Fruit fly (Drosophila melanogaster) whole organism, embryonic: ENCODE measurements around the gene sno.

Experiments used
- Asciz ChIP-seq: fragments of 200-800 bp; sonication (Bioruptor generic); optimal IDR thresholded peaks from 2 replicates; lab custom pipeline; 2017; ENCODE audit warnings: missing biosample characterization, mild to moderate bottlenecking, missing genetic modification characterization, missing genetic modification reagents
- Bdp1 ChIP-seq: fragments of 200-800 bp; sonication (Bioruptor generic); optimal IDR thresholded peaks from 3 replicates; lab custom pipeline; 2016; ENCODE audit warnings: missing biosample characterization, missing genetic modification characterization
- CG10565 ChIP-seq: fragments of 200-800 bp; sonication (Bioruptor generic); optimal IDR thresholded peaks from 3 replicates; lab custom pipeline; 2016; ENCODE audit warnings: missing biosample characterization, mild to moderate bottlenecking, missing genetic modification characterization
- CG12236 ChIP-seq: fragments of 200-800 bp; sonication (Bioruptor generic); optimal IDR thresholded peaks from 2 replicates; lab custom pipeline; 2016; ENCODE audit warnings: missing biosample characterization, missing genetic modification characterization
- CG12659 ChIP-seq: fragments of 200-800 bp; sonication (Bioruptor generic); optimal IDR thresholded peaks from 3 replicates; lab custom pipeline; 2017; ENCODE audit warnings: mild to moderate bottlenecking, missing biosample characterization, missing genetic modification reagents, missing genetic modification characterization
- CG13775 ChIP-seq: fragments of 200-800 bp; sonication (Bioruptor generic); optimal IDR thresholded peaks from 3 replicates; lab custom pipeline; 2017; ENCODE audit warnings: missing biosample characterization, mild to moderate bottlenecking, missing genetic modification characterization
- CG14710 ChIP-seq: fragments of 200-800 bp; sonication (Bioruptor generic); optimal IDR thresholded peaks from 3 replicates; lab custom pipeline; 2019; ENCODE audit warnings: missing biosample characterization, mild to moderate bottlenecking, missing genetic modification characterization, moderate library complexity
- CG17186 ChIP-seq: fragments of 200-800 bp; sonication (Bioruptor generic); optimal IDR thresholded peaks from 3 replicates; lab custom pipeline; 2017; ENCODE audit warnings: missing biosample characterization, missing genetic modification reagents, missing genetic modification characterization
- CG18262 ChIP-seq: fragments of 200-800 bp; optimal IDR thresholded peaks from 3 replicates; lab custom pipeline; 2019; ENCODE audit warnings: missing biosample characterization, mild to moderate bottlenecking, missing genetic modification characterization, moderate library complexity
- CG2116 ChIP-seq: fragments of 200-800 bp; sonication (Bioruptor generic); optimal IDR thresholded peaks from 3 replicates; lab custom pipeline; 2018; ENCODE audit warnings: missing biosample characterization, mild to moderate bottlenecking, missing genetic modification characterization
- CG2889 ChIP-seq: fragments of 200-800 bp; sonication (Bioruptor generic); IDR thresholded peaks from 3 replicates; pipeline ENCODE4 v1.3.6; 2022; ENCODE audit warnings: missing biosample characterization, missing genetic modification characterization
- CG32767 ChIP-seq: fragments of 200-800 bp; sonication (Bioruptor generic); IDR thresholded peaks from 2 replicates; pipeline ENCODE4 v1.3.6; 2022; ENCODE audit warnings: missing biosample characterization, missing genetic modification characterization
- CG34224 ChIP-seq: fragments of 200-800 bp; sonication (Bioruptor generic); IDR thresholded peaks from 3 replicates; pipeline ENCODE4 v1.3.6; 2022; ENCODE audit warnings: missing biosample characterization, missing genetic modification characterization; ENCODE audit not compliant: partially characterized antibody
- CG6654 ChIP-seq: fragments of 200-800 bp; sonication (Bioruptor generic); optimal IDR thresholded peaks from 2 replicates; lab custom pipeline; 2017; ENCODE audit warnings: missing biosample characterization, mild to moderate bottlenecking, missing genetic modification characterization
- CG7928 ChIP-seq: fragments of 200-800 bp; sonication (Bioruptor generic); optimal IDR thresholded peaks from 2 replicates; lab custom pipeline; 2017; ENCODE audit warnings: missing biosample characterization, mild to moderate bottlenecking, missing genetic modification characterization
- CG8765 ChIP-seq: fragments of 200-800 bp; sonication (Bioruptor generic); IDR thresholded peaks from 2 replicates; pipeline ENCODE4 v1.3.6; 2022; ENCODE audit warnings: missing biosample characterization, missing genetic modification characterization
- Doc2 ChIP-seq: fragments of 200-800 bp; sonication (Bioruptor generic); IDR thresholded peaks from 2 replicates; pipeline ENCODE4 v1.3.6; 2022; ENCODE audit warnings: missing biosample characterization, missing genetic modification characterization
- Doc3 ChIP-seq: fragments of 200-800 bp; sonication (Bioruptor generic); IDR thresholded peaks from 3 replicates; pipeline ENCODE4 v1.3.6; 2022; ENCODE audit warnings: missing biosample characterization, missing genetic modification characterization; ENCODE audit not compliant: partially characterized antibody
- Ets65A ChIP-seq: fragments of 200-800 bp; sonication (Bioruptor generic); peaks from one replicate; lab custom pipeline; 2016; ENCODE audit warnings: missing biosample characterization, missing genetic modification characterization
- Hr39 ChIP-seq: fragments of >200 bp; optimal IDR thresholded peaks from 2 replicates; lab custom pipeline; 2017
- Hr78 ChIP-seq, 2 experiments: fragments of 200-800 bp in 1 of 2; fragments of >200 bp in 1 of 2; sonication (Bioruptor generic) in 1 of 2; optimal IDR thresholded peaks; 2 replicates each; lab custom pipeline; 2017 to 2019; ENCODE audit warnings: missing biosample characterization in 2 of 2, missing genetic modification characterization in 2 of 2, mild to moderate bottlenecking in 1 of 2, moderate library complexity in 1 of 2
- Kr ChIP-seq: fragments of 200-800 bp; sonication (Bioruptor generic); optimal IDR thresholded peaks from 2 replicates; lab custom pipeline; 2017; ENCODE audit warnings: missing biosample characterization, mild to moderate bottlenecking, missing genetic modification characterization
- Lhr ChIP-seq: fragments of 200-800 bp; sonication (Bioruptor generic); optimal IDR thresholded peaks from 3 replicates; lab custom pipeline; 2017; ENCODE audit warnings: mild to moderate bottlenecking, missing biosample characterization, missing genetic modification reagents, missing genetic modification characterization
- Med ChIP-seq: fragments of 200-800 bp; sonication (Bioruptor generic); peaks from one replicate; lab custom pipeline; 2016; ENCODE audit warnings: missing biosample characterization, missing genetic modification characterization, mild to moderate bottlenecking, inconsistent platforms, moderate library complexity
- Meics ChIP-seq: fragments of 200-800 bp; sonication (Bioruptor generic); optimal IDR thresholded peaks from 2 replicates; lab custom pipeline; 2017; ENCODE audit warnings: missing biosample characterization, mild to moderate bottlenecking, missing genetic modification characterization
- Neu2 ChIP-seq: fragments of 200-800 bp; sonication (Bioruptor generic); optimal IDR thresholded peaks from 3 replicates; lab custom pipeline; 2016; ENCODE audit warnings: missing biosample characterization, missing genetic modification characterization, borderline replicate concordance
- Sin3A ChIP-seq: fragments of >200 bp; optimal IDR thresholded peaks from 2 replicates; lab custom pipeline; 2018
- Sox100B ChIP-seq: fragments of 200-800 bp; sonication (Bioruptor generic); optimal IDR thresholded peaks from 3 replicates; lab custom pipeline; 2018; ENCODE audit warnings: missing biosample characterization, mild to moderate bottlenecking, missing genetic modification characterization
- Stat92E ChIP-seq, 3 experiments: fragments of >200 bp in 2 of 3; fragments of 200-800 bp in 1 of 3; sonication (Bioruptor generic) in 1 of 3; optimal IDR thresholded peaks; 2 replicates each; lab custom pipeline; 2017 to 2019; ENCODE audit warnings: missing biosample characterization in 3 of 3, missing genetic modification characterization in 3 of 3, mild to moderate bottlenecking in 1 of 3, moderate library complexity in 1 of 3
- Usf ChIP-seq: fragments of 200-800 bp; sonication (Bioruptor generic); optimal IDR thresholded peaks from 2 replicates; lab custom pipeline; 2017; ENCODE audit warnings: missing genotype, missing biosample characterization, missing genetic modification characterization
- Xbp1 ChIP-seq: fragments of 200-800 bp; sonication (Bioruptor generic); optimal IDR thresholded peaks from 3 replicates; lab custom pipeline; 2016; ENCODE audit warnings: missing biosample characterization, mild to moderate bottlenecking, missing genetic modification characterization
- abd-A ChIP-seq: fragments of 200-800 bp; sonication (Bioruptor generic); optimal IDR thresholded peaks from 3 replicates; lab custom pipeline; 2019; ENCODE audit warnings: missing biosample characterization, mild to moderate bottlenecking, missing genetic modification characterization, moderate library complexity
- az2 ChIP-seq: fragments of 200-800 bp; sonication (Bioruptor generic); optimal IDR thresholded peaks from 3 replicates; lab custom pipeline; 2016; ENCODE audit warnings: missing biosample characterization, missing genetic modification characterization
- esg ChIP-seq: fragments of 200-800 bp; sonication (Bioruptor generic); conservative IDR thresholded peaks from 2 replicates; pipeline ENCODE4 v1.3.6; 2022; ENCODE audit warnings: missing biosample characterization, missing genetic modification characterization
- gcm ChIP-seq: fragments of 200-800 bp; sonication (Bioruptor generic); optimal IDR thresholded peaks from 2 replicates; lab custom pipeline; 2019; ENCODE audit warnings: missing biosample characterization, mild to moderate bottlenecking, missing genetic modification characterization, moderate library complexity
- gsb ChIP-seq: fragments of 200-800 bp; sonication (Bioruptor generic); IDR thresholded peaks from 2 replicates; pipeline ENCODE4 v1.3.6; 2022; ENCODE audit warnings: missing biosample characterization, missing genetic modification characterization
- ken ChIP-seq: fragments of 200-800 bp; sonication (Bioruptor generic); IDR thresholded peaks from 3 replicates; pipeline ENCODE4 v1.3.6; 2022; ENCODE audit warnings: missing biosample characterization, missing genetic modification characterization
- kni ChIP-seq: fragments of 200-800 bp; sonication (Bioruptor generic); optimal IDR thresholded peaks from 3 replicates; lab custom pipeline; 2017; ENCODE audit warnings: mild to moderate bottlenecking, missing biosample characterization, missing genetic modification reagents, missing genetic modification characterization
- pb ChIP-seq: fragments of 200-800 bp; sonication (Bioruptor generic); optimal IDR thresholded peaks from 3 replicates; lab custom pipeline; 2016; ENCODE audit warnings: missing biosample characterization, missing genetic modification characterization
- phol ChIP-seq: fragments of 200-800 bp; sonication (Bioruptor generic); optimal IDR thresholded peaks from 3 replicates; lab custom pipeline; 2018; ENCODE audit warnings: missing biosample characterization, mild to moderate bottlenecking, missing genetic modification characterization, moderate library complexity
- row ChIP-seq: fragments of 200-800 bp; sonication (Bioruptor generic); IDR thresholded peaks from 3 replicates; pipeline ENCODE4 v1.3.6; 2022; ENCODE audit warnings: missing biosample characterization, missing genetic modification characterization
- sc ChIP-seq, 3 experiments: fragments of >200 bp in 2 of 3; fragments of 200-800 bp in 1 of 3; sonication (Bioruptor generic) in 1 of 3; optimal IDR thresholded peaks; 2 replicates in 2 of 3; 3 replicates in 1 of 3; lab custom pipeline; 2017; ENCODE audit warnings: mild to moderate bottlenecking in 1 of 3, missing biosample characterization in 1 of 3, missing genetic modification characterization in 1 of 3, missing genetic modification reagents in 1 of 3
- sens ChIP-seq: fragments of 200-800 bp; sonication (Bioruptor generic); peaks from one replicate; lab custom pipeline; 2016; ENCODE audit warnings: missing biosample characterization, missing genetic modification characterization
- so ChIP-seq: fragments of 200-800 bp; sonication (Bioruptor generic); IDR thresholded peaks from 3 replicates; pipeline ENCODE4 v1.3.6; 2022; ENCODE audit warnings: missing biosample characterization, missing genetic modification characterization
- tap ChIP-seq: fragments of 200-800 bp; optimal IDR thresholded peaks from 3 replicates; lab custom pipeline; 2019; ENCODE audit warnings: missing biosample characterization, mild to moderate bottlenecking, missing genetic modification characterization, moderate library complexity
- tin ChIP-seq: fragments of 200-800 bp; sonication (Bioruptor generic); optimal IDR thresholded peaks from 3 replicates; lab custom pipeline; 2016; ENCODE audit warnings: missing biosample characterization, missing genetic modification characterization
- tll ChIP-seq, 2 experiments: fragments of 200-800 bp in 1 of 2; fragments of >200 bp in 1 of 2; sonication (Bioruptor generic) in 1 of 2; optimal IDR thresholded peaks; 2 replicates each; lab custom pipeline; 2017 to 2019; ENCODE audit warnings: missing biosample characterization in 2 of 2, missing genetic modification characterization in 2 of 2, mild to moderate bottlenecking in 1 of 2, moderate library complexity in 1 of 2
- zfh1 ChIP-seq: fragments of 200-800 bp; sonication (Bioruptor generic); IDR thresholded peaks from 3 replicates; pipeline ENCODE4 v1.3.6; 2022; ENCODE audit warnings: missing biosample characterization, missing genetic modification characterization

sno gene

dm6 chrX:13227505-13228207 lies 16.2 kb upstream of the sno start (continued):
- TF ChIP-seq Hr78 (GFP tag; optimal IDR thresholded peaks at IDR 0.05; lab: Kevin White, UChicago) (peak in 1 of 2 experiments; percentile 71), kni (GFP tag; lab: Kevin White, UChicago) (peak; percentile 59), Neu2 (GFP tag; lab: Kevin White, UChicago) (peak; percentile 32), CG7928 (no peak), pb (no peak), Bdp1 (GFP tag; lab: Kevin White, UChicago) (no peak), Stat92E (GFP tag; optimal IDR thresholded peaks at IDR 0.05; lab: Kevin White, UChicago) (peak in 1 of 3 experiments; percentile 8), esg (GFP tag; lab: Robert Waterston, UW) (no peak), CG32767 (no peak), CG6654 (GFP tag; lab: Kevin White, UChicago) (no peak), Ets65A (GFP tag; lab: Kevin White, UChicago) (peak; percentile 18), so (GFP tag; lab: Robert Waterston, UW) (no peak), CG12236 (GFP tag; lab: Kevin White, UChicago) (no peak), Hr39 (no peak), abd-A (tag; lab: Kevin White, UChicago) (peak; percentile 49), tll (GFP tag; optimal IDR thresholded peaks at IDR 0.05; lab: Kevin White, UChicago) (peak in 1 of 2 experiments; percentile 91), CG8765 (GFP tag; lab: Robert Waterston, UW) (no peak), Doc2 (GFP tag; lab: Robert Waterston, UW) (no peak), ken (GFP tag; lab: Robert Waterston, UW) (no peak), CG18262 (no peak), CG17186 (GFP tag; lab: Kevin White, UChicago) (no peak), Doc3 (GFP tag; lab: Robert Waterston, UW) (no peak), sens (no peak)

dm6 chrX:13226478-13226877 lies 15.0 kb upstream of the sno start:
- TF ChIP-seq Sin3A (lab: Kevin White, UChicago) = no peak
- no peak for TF ChIP-seq Lhr
- TF ChIP-seq CG12659 (GFP tag; lab: Kevin White, UChicago) = peak; percentile 11
- no peak for TF ChIP-seq CG17186 (GFP tag; lab: Kevin White, UChicago)
- peak; percentile 22 for TF ChIP-seq Meics
- no peak for TF ChIP-seq Kr (GFP tag; lab: Kevin White, UChicago)
- peak; percentile 4 for TF ChIP-seq Med (GFP tag; lab: Kevin White, UChicago)
- TF ChIP-seq row = peak; percentile 34; the same call in 1 of the 3 replicates
- TF ChIP-seq CG2889 (GFP tag; lab: Robert Waterston, UW) = no peak
- TF ChIP-seq sc (optimal IDR thresholded peaks at IDR 0.05; lab: Kevin White, UChicago) = no peak
- TF ChIP-seq sc (GFP tag; optimal IDR thresholded peaks at IDR 0.05; lab: Kevin White, UChicago) = peak; percentile 20
- peak; percentile 41 for TF ChIP-seq tap (tag; lab: Kevin White, UChicago)
- peak; percentile 63 for TF ChIP-seq phol (tag; lab: Kevin White, UChicago)
- TF ChIP-seq az2 (GFP tag; lab: Kevin White, UChicago) = peak; percentile 11
- no peak for TF ChIP-seq CG10565 (GFP tag; lab: Kevin White, UChicago)
- no peak for TF ChIP-seq abd-A (tag; lab: Kevin White, UChicago)
- peak; percentile 50 for TF ChIP-seq gcm
- 0 out of 3 replicates have a peak, but pooled peaks have one; percentile 8 for TF ChIP-seq zfh1 (GFP tag; lab: Robert Waterston, UW)
- peak; percentile 49 for TF ChIP-seq Asciz (GFP tag; lab: Kevin White, UChicago)
- TF ChIP-seq Sox100B = peak; percentile 66
- peak; percentile 5 for TF ChIP-seq Xbp1
- no peak for TF ChIP-seq Usf (GFP tag; lab: Kevin White, UChicago)
- peak; percentile 13 for TF ChIP-seq CG13775
- no peak for TF ChIP-seq gsb (GFP tag; lab: Robert Waterston, UW)
- TF ChIP-seq CG2116 = no peak
- peak; percentile 42 for TF ChIP-seq CG14710 (tag; lab: Kevin White, UChicago)
- no peak for TF ChIP-seq tin (GFP tag; lab: Kevin White, UChicago)
- no peak for TF ChIP-seq CG34224 (GFP tag; lab: Robert Waterston, UW)
